Fruit fly (Drosophila melanogaster): ENCODE measurements around the gene CG33099.

CG33099 gene

DNA sequence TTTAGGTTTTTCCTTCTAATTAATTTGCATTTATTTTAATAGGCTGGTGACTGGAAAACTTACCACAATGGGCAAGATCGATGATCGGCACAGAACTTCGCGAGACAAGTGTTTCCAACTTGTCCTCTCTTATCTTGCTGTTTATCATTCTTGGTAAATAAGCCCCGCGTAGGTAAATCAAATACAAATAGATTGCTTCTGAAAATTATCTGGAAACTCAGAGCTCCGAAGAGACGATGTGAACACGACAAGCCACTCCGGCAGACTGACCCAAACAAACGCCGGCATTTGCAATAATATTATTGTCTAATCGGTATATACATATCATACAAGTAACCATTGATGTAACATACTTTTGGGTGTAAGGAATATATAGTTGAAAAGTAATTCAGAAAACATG, at the start of gene CG33099 (continued):
- TF ChIP-seq CG13296 (GFP tag; optimal IDR thresholded peaks at IDR 0.05), result peak; percentile 72
- TF ChIP-seq CG31441 (GFP tag; IDR thresholded peaks at IDR 0.05), result no peak; the same call in 1 of the 2 replicates
- no peak for TF ChIP-seq Rx (GFP tag; IDR thresholded peaks at IDR 0.05)
- no peak for TF ChIP-seq sc (optimal IDR thresholded peaks at IDR 0.05)
- TF ChIP-seq sc (GFP tag; optimal IDR thresholded peaks at IDR 0.05), result no peak
- no peak for TF ChIP-seq CG11723 (GFP tag; optimal IDR thresholded peaks at IDR 0.05)
- peak; percentile 13 for TF ChIP-seq ac (GFP tag; optimal IDR thresholded peaks at IDR 0.05)
- TF ChIP-seq Hmx (GFP tag; optimal IDR thresholded peaks at IDR 0.05), result no peak
- TF ChIP-seq lov (optimal IDR thresholded peaks at IDR 0.05), result no peak
- no peak for TF ChIP-seq lov (GFP tag; IDR thresholded peaks at IDR 0.05)
- no peak for TF ChIP-seq z (GFP tag; IDR thresholded peaks at IDR 0.05)
- peak; percentile 25 for TF ChIP-seq pfk (GFP tag; optimal IDR thresholded peaks at IDR 0.05)
- no peak for TF ChIP-seq wor (GFP tag; IDR thresholded peaks at IDR 0.05)
- no peak for TF ChIP-seq cad (GFP tag; optimal IDR thresholded peaks at IDR 0.05)
- no peak for TF ChIP-seq Elba2 (GFP tag; optimal IDR thresholded peaks at IDR 0.05)
- no peak for TF ChIP-seq CG11695 (GFP tag; IDR thresholded peaks at IDR 0.05)
- no peak for TF ChIP-seq tin (GFP tag; optimal IDR thresholded peaks at IDR 0.05)
- peak; percentile 71; the same call in 1 of the 2 replicates for TF ChIP-seq CG14014 (GFP tag; IDR thresholded peaks at IDR 0.05)
- peak; percentile 25 for TF ChIP-seq CG8944 (GFP tag; optimal IDR thresholded peaks at IDR 0.05)
- peak; percentile 14 for TF ChIP-seq CG18262 (tag; optimal IDR thresholded peaks at IDR 0.05)
- no peak for TF ChIP-seq tgo (GFP tag; IDR thresholded peaks at IDR 0.05)
- TF ChIP-seq aop (GFP tag; IDR thresholded peaks at IDR 0.05), result 0 out of 2 replicates have a peak, but pooled peaks have one; percentile 24
- no peak for TF ChIP-seq Atf3 (GFP tag; optimal IDR thresholded peaks at IDR 0.05)
- TF ChIP-seq usp (GFP tag; optimal IDR thresholded peaks at IDR 0.05), result no peak
- TF ChIP-seq bcd (GFP tag; optimal IDR thresholded peaks at IDR 0.05), result peak; percentile 11
- no peak for TF ChIP-seq CG10654 (GFP tag; optimal IDR thresholded peaks at IDR 0.05)
- no peak for TF ChIP-seq zf30C (GFP tag; optimal IDR thresholded peaks at IDR 0.05)
- no peak for TF ChIP-seq kah (GFP tag; optimal IDR thresholded peaks at IDR 0.05)
- no peak for TF ChIP-seq pros (GFP tag; optimal IDR thresholded peaks at IDR 0.05)
- TF ChIP-seq Gsc (GFP tag; IDR thresholded peaks at IDR 0.05), result no peak
- TF ChIP-seq CG14710 (tag; optimal IDR thresholded peaks at IDR 0.05), result peak; percentile 33
- TF ChIP-seq psq (GFP tag; optimal IDR thresholded peaks at IDR 0.05), result peak; percentile 7
- TF ChIP-seq vfl (GFP tag; optimal IDR thresholded peaks at IDR 0.05), result no peak
- peak; percentile 28 for TF ChIP-seq CG33213 (GFP tag; optimal IDR thresholded peaks at IDR 0.05)
- TF ChIP-seq CG43689 (GFP tag; IDR thresholded peaks at IDR 0.05), result no peak
- TF ChIP-seq Dip2 (GFP tag; IDR thresholded peaks at IDR 0.05), result no peak
- TF ChIP-seq Doc3 (GFP tag; IDR thresholded peaks at IDR 0.05; ENCODE audit: partially characterized antibody), result no peak
- TF ChIP-seq CG4820 (GFP tag; optimal IDR thresholded peaks at IDR 0.05), result no peak
- TF ChIP-seq gt (GFP tag; IDR thresholded peaks at IDR 0.05), result no peak
- TF ChIP-seq CG18599 (GFP tag; optimal IDR thresholded peaks at IDR 0.05), result peak; percentile 67
- peak; percentile 49 for TF ChIP-seq CG12659 (GFP tag; optimal IDR thresholded peaks at IDR 0.05)
- TF ChIP-seq HHEX (GFP tag; optimal IDR thresholded peaks at IDR 0.05), result peak; percentile 29
- peak; percentile 2 for TF ChIP-seq fd64A (GFP tag; optimal IDR thresholded peaks at IDR 0.05)
- TF ChIP-seq Ets65A (GFP tag), result no peak
- no peak for TF ChIP-seq Six4 (GFP tag; optimal IDR thresholded peaks at IDR 0.05)
- TF ChIP-seq unc-4 (GFP tag; IDR thresholded peaks at IDR 0.05; ENCODE audit: partially characterized antibody), result no peak
- TF ChIP-seq ttk (GFP tag; IDR thresholded peaks at IDR 0.05), result no peak
- no peak for TF ChIP-seq D (optimal IDR thresholded peaks at IDR 0.05)
- peak; percentile 15 for TF ChIP-seq D (GFP tag; optimal IDR thresholded peaks at IDR 0.05)
- no peak for TF ChIP-seq sima (GFP tag; optimal IDR thresholded peaks at IDR 0.05)
- no peak for TF ChIP-seq CG11696 (GFP tag; IDR thresholded peaks at IDR 0.05)
- no peak for TF ChIP-seq cato (GFP tag; optimal IDR thresholded peaks at IDR 0.05; ENCODE audit: borderline replicate concordance)
- TF ChIP-seq CG3847 (GFP tag; IDR thresholded peaks at IDR 0.05), result no peak
- peak; percentile 31 for TF ChIP-seq NC2β (GFP tag; optimal IDR thresholded peaks at IDR 0.05)

All from whole organism, embryonic.